Worm (Caenorhabditis elegans) whole organism, late embryonic: ENCODE data around the gene T19B10.5.

Source experiments
- C08G9.2 ChIP-seq: sonication (generic microtip); optimal IDR thresholded peaks from 2 replicates; lab custom pipeline; 2016; ENCODE audit warnings: mild to moderate bottlenecking, missing genetic modification characterization, moderate library complexity, missing compliant biosample characterization
- F13H6.1 ChIP-seq: sonication (generic microtip); optimal IDR thresholded peaks from 2 replicates; lab custom pipeline; 2016; ENCODE audit warnings: missing genetic modification characterization, missing compliant biosample characterization
- K02D7.2 ChIP-seq: sonication (generic microtip); optimal IDR thresholded peaks from 2 replicates; lab custom pipeline; 2017; ENCODE audit warnings: mild to moderate bottlenecking, missing genetic modification characterization, missing compliant biosample characterization
- T23F11.4 ChIP-seq: fragments of 200-800 bp; sonication (Bioruptor generic); optimal IDR thresholded peaks from 2 replicates; lab custom pipeline; 2018; ENCODE audit warnings: mild to moderate bottlenecking, missing genetic modification characterization, missing compliant biosample characterization
- ceh-14 ChIP-seq: sonication (generic microtip); optimal IDR thresholded peaks from 2 replicates; lab custom pipeline; 2016; ENCODE audit warnings: missing genotype, missing genetic modification characterization, missing compliant biosample characterization
- ceh-2 ChIP-seq: sonication (generic microtip); optimal IDR thresholded peaks from 2 replicates; lab custom pipeline; 2016; ENCODE audit warnings: missing genotype, missing genetic modification characterization, missing compliant biosample characterization
- ceh-22 ChIP-seq: sonication (generic microtip); optimal IDR thresholded peaks from 2 replicates; lab custom pipeline; 2017; ENCODE audit warnings: missing biosample characterization, missing genetic modification characterization
- ceh-48 ChIP-seq: sonication (generic microtip); optimal IDR thresholded peaks from 2 replicates; lab custom pipeline; 2016; ENCODE audit warnings: missing genetic modification characterization, inconsistent platforms, missing compliant biosample characterization
- ceh-6 ChIP-seq: fragments of 200-800 bp; sonication (Bioruptor generic); optimal IDR thresholded peaks from 2 replicates; lab custom pipeline; 2018; ENCODE audit warnings: mild to moderate bottlenecking, missing genetic modification characterization, missing compliant biosample characterization
- che-1 ChIP-seq: sonication (generic microtip); optimal IDR thresholded peaks from 2 replicates; lab custom pipeline; 2016; ENCODE audit warnings: mild to moderate bottlenecking, missing genetic modification characterization, missing compliant biosample characterization
- dve-1 ChIP-seq: sonication (generic microtip); optimal IDR thresholded peaks from 2 replicates; lab custom pipeline; 2017; ENCODE audit warnings: antibody characterized with exemption, mild to moderate bottlenecking, missing genetic modification characterization, missing compliant biosample characterization
- elt-2 ChIP-seq: sonication (generic microtip); optimal IDR thresholded peaks from 2 replicates; lab custom pipeline; 2016; ENCODE audit warnings: missing genetic modification reagents, missing genetic modification characterization, missing compliant biosample characterization
- ets-4 ChIP-seq: sonication (generic microtip); optimal IDR thresholded peaks from 2 replicates; lab custom pipeline; 2016; ENCODE audit warnings: missing genetic modification characterization, missing compliant biosample characterization
- eyg-1 ChIP-seq: sonication (generic microtip); optimal IDR thresholded peaks from 2 replicates; lab custom pipeline; 2016; ENCODE audit warnings: missing genotype, missing genetic modification characterization, missing compliant biosample characterization
- fax-1 ChIP-seq: sonication (generic microtip); optimal IDR thresholded peaks from 2 replicates; lab custom pipeline; 2016; ENCODE audit warnings: missing genotype, missing genetic modification characterization, missing compliant biosample characterization
- fkh-6 ChIP-seq: sonication (generic microtip); optimal IDR thresholded peaks from 2 replicates; lab custom pipeline; 2016; ENCODE audit warnings: missing genetic modification characterization, missing compliant biosample characterization
- hlh-13 ChIP-seq: fragments of 200-800 bp; sonication (Bioruptor generic); optimal IDR thresholded peaks from 2 replicates; lab custom pipeline; 2018; ENCODE audit warnings: mild to moderate bottlenecking, missing genetic modification characterization, missing compliant biosample characterization
- lim-6 ChIP-seq: sonication (generic microtip); optimal IDR thresholded peaks from 2 replicates; lab custom pipeline; 2016; ENCODE audit warnings: missing genetic modification characterization, missing compliant biosample characterization
- lin-11 ChIP-seq: fragments of 200-800 bp; sonication (Bioruptor generic); optimal IDR thresholded peaks from 2 replicates; lab custom pipeline; 2018; ENCODE audit warnings: mild to moderate bottlenecking, missing genetic modification characterization, missing compliant biosample characterization
- nfya-1 ChIP-seq: sonication (generic microtip); optimal IDR thresholded peaks from 2 replicates; lab custom pipeline; 2017; ENCODE audit warnings: missing genetic modification characterization, mild to moderate bottlenecking, missing compliant biosample characterization, antibody characterized with exemption, moderate library complexity
- nhr-11 ChIP-seq: fragments of 150-350 bp; optimal IDR thresholded peaks from 2 replicates; lab custom pipeline; 2014; ENCODE audit warnings: missing biosample characterization, missing genetic modification characterization
- nhr-232 ChIP-seq: sonication (generic microtip); optimal IDR thresholded peaks from 2 replicates; lab custom pipeline; 2016; ENCODE audit warnings: missing genetic modification characterization, missing compliant biosample characterization
- npax-4 ChIP-seq: sonication (generic microtip); optimal IDR thresholded peaks from 2 replicates; lab custom pipeline; 2016; ENCODE audit warnings: missing genetic modification characterization, missing compliant biosample characterization
- pax-1 ChIP-seq: fragments of 150-350 bp; optimal IDR thresholded peaks from 2 replicates; lab custom pipeline; 2014; ENCODE audit warnings: missing biosample characterization, missing genetic modification characterization
- pha-4 ChIP-seq: fragments of 150-350 bp; optimal IDR thresholded peaks from 2 replicates; lab custom pipeline; 2018; ENCODE audit warnings: missing biosample characterization, missing genetic modification reagents, missing genetic modification characterization
- pqm-1 ChIP-seq: sonication (generic microtip); optimal IDR thresholded peaks from 2 replicates; lab custom pipeline; 2016; ENCODE audit warnings: missing genetic modification characterization, missing compliant biosample characterization
- pros-1 ChIP-seq: fragments of 150-350 bp; optimal IDR thresholded peaks from 2 replicates; lab custom pipeline; 2014; ENCODE audit warnings: missing biosample characterization, missing genetic modification reagents, missing genetic modification characterization
- ref-2 ChIP-seq: sonication (generic microtip); optimal IDR thresholded peaks from 2 replicates; lab custom pipeline; 2016; ENCODE audit warnings: missing genetic modification characterization, missing compliant biosample characterization
- tbx-2 ChIP-seq: sonication (generic microtip); optimal IDR thresholded peaks from 2 replicates; lab custom pipeline; 2016; ENCODE audit warnings: missing genetic modification characterization, missing compliant biosample characterization
- ttx-3 ChIP-seq: sonication (generic microtip); optimal IDR thresholded peaks from 2 replicates; lab custom pipeline; 2016; ENCODE audit warnings: missing genetic modification reagents, missing genetic modification characterization, missing compliant biosample characterization
- unc-42 ChIP-seq: sonication (generic microtip); optimal IDR thresholded peaks from 2 replicates; lab custom pipeline; 2016; ENCODE audit warnings: missing genotype, missing genetic modification characterization, missing compliant biosample characterization
- unc-55 ChIP-seq: sonication (generic microtip); optimal IDR thresholded peaks from 2 replicates; lab custom pipeline; 2017; ENCODE audit warnings: missing biosample characterization, missing genetic modification reagents, missing genetic modification characterization
- unc-86 ChIP-seq: sonication (generic microtip); optimal IDR thresholded peaks from 2 replicates; lab custom pipeline; 2016; ENCODE audit warnings: missing genetic modification characterization, missing compliant biosample characterization
- zip-5 ChIP-seq: sonication (generic microtip); optimal IDR thresholded peaks from 2 replicates; lab custom pipeline; 2016; ENCODE audit warnings: missing genetic modification characterization, missing compliant biosample characterization

The T19B10.5 gene

ce11 chrV:11266681-11267080 lies 32.2 kb downstream of the T19B10.5 start, which contains the start of gene str-116:
Gene str-116, plus strand, starts transcription at chrV:11266981.
- no peak for TF ChIP-seq ttx-3
- no peak for TF ChIP-seq pax-1
- no peak for TF ChIP-seq tbx-2 (tag; lab: Kevin White, UChicago)
- TF ChIP-seq ceh-48 (tag; lab: Kevin White, UChicago): no peak
- TF ChIP-seq T23F11.4 (GFP tag; lab: Kevin White, UChicago): no peak
- TF ChIP-seq nhr-232 (tag; lab: Kevin White, UChicago): no peak
- TF ChIP-seq C08G9.2 (tag; lab: Kevin White, UChicago): no peak
- TF ChIP-seq ceh-22: no peak
- TF ChIP-seq dve-1: no peak
- no peak for TF ChIP-seq ceh-14
- TF ChIP-seq unc-42: no peak
- no peak for TF ChIP-seq ceh-2 (tag; lab: Kevin White, UChicago)
- no peak for TF ChIP-seq unc-55 (GFP tag; lab: Kevin White, UChicago)
- no peak for TF ChIP-seq ets-4
- TF ChIP-seq elt-2 (tag; lab: Kevin White, UChicago): no peak
- no peak for TF ChIP-seq lim-6 (tag; lab: Kevin White, UChicago)
- TF ChIP-seq pqm-1 (tag; lab: Kevin White, UChicago): no peak
- no peak for TF ChIP-seq ceh-6 (GFP tag; lab: Kevin White, UChicago)
- TF ChIP-seq K02D7.2 (tag; lab: Kevin White, UChicago): no peak

- TF ChIP-seq hlh-13 (no peak), ttx-3 (no peak), nhr-11 (tag; lab: Kevin White, UChicago) (no peak)
These were observed 34.3 kb downstream of the T19B10.5 start, which contains the start of gene str-115 for ce11 chrV:11268791-11269190. Gene str-115, plus strand, starts transcription at chrV:11269091.

- no peak for TF ChIP-seq npax-4 (tag; lab: Kevin White, UChicago)
- TF ChIP-seq lin-11 (tag; lab: Kevin White, UChicago): no peak
- TF ChIP-seq nfya-1: no peak
- no peak for TF ChIP-seq fax-1 (tag; lab: Kevin White, UChicago)
- no peak for TF ChIP-seq unc-55 (GFP tag; lab: Kevin White, UChicago)
- TF ChIP-seq ref-2 (tag; lab: Kevin White, UChicago): no peak
- TF ChIP-seq zip-5: no peak
- TF ChIP-seq che-1 (tag; lab: Kevin White, UChicago): no peak
- no peak for TF ChIP-seq pros-1
- TF ChIP-seq, all 69 proteins: peak for 0
These were observed 36.6 kb downstream of the T19B10.5 start, which contains the start of gene clec-222 for ce11 chrV:11271051-11271450. Gene clec-222, plus strand, starts transcription at chrV:11271351.

DNA sequence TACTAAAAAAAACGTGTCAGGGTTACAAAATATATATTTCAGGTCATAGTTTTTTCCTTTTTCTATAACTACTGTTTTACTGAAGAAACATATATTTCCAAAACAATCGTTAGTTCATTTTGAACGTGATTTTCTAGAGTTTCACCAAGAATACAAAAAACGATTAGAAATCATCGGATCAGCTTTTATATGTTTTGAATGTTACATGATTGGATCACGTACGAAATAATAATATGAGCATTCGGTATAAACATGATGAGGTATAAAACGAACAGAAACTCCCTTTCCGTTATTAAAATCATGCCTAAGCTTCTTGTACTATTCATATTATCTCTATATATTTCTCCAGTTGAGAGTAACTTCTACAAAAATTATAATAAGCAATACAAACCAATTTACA lies 38.4 kb downstream of the T19B10.5 start, which contains the start of gene clec-223:
Gene clec-223 (plus strand): TSS at position 301 of the 400 bp plus-strand sequence.
- TF ChIP-seq fkh-6 (tag; lab: Kevin White, UChicago) (no peak), dve-1 (no peak), pha-4 (tag; lab: Kevin White, UChicago) (no peak), F13H6.1 (tag; lab: Kevin White, UChicago) (no peak), eyg-1 (tag; lab: Kevin White, UChicago) (no peak), unc-86 (tag; lab: Kevin White, UChicago) (no peak)

DNA sequence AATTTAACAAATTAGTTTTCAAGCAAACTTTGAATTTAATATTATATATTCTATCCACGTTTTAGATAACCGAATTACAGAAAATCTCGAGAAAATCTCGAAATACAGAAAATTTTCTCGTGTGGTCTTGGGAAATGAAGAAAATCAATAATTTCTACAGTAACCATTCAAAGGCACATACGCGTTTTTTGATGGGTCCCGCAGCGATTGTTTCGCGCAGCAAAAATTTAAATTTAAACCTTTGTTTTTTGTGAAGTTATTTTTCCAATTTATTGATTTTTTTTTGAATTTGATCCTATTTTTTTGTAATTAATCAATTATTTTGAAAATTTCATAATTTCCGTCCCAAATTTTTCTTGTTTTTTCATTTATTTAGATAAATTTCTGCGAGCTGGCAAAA lies 45.1 kb downstream of the T19B10.5 start:
- TF ChIP-seq ceh-48 (tag; lab: Kevin White, UChicago) (peak; percentile 13), unc-42 (no peak)
